Fruit fly (Drosophila melanogaster) whole organism, prepupa: Measurements from ENCODE around the gene Ube3a.

ENCODE experiments used
- CG11294 ChIP-seq: fragments of 200-800 bp; sonication (Bioruptor generic); IDR thresholded peaks from 2 replicates; pipeline ENCODE4 v1.3.6; 2022; ENCODE audit warnings: missing biosample characterization, missing genetic modification characterization
- CG11762 ChIP-seq: fragments of 200-800 bp; sonication (Bioruptor generic); optimal IDR thresholded peaks from 3 replicates; lab custom pipeline; 2016; ENCODE audit warnings: missing biosample characterization, missing genetic modification characterization; ENCODE audit not compliant: insufficient read depth
- CG11902 ChIP-seq: fragments of 200-800 bp; sonication (Bioruptor generic); optimal IDR thresholded peaks from 3 replicates; lab custom pipeline; 2016; ENCODE audit warnings: missing biosample characterization, missing genetic modification characterization
- CG15336 ChIP-seq: fragments of 200-800 bp; sonication (Bioruptor generic); IDR thresholded peaks from 2 replicates; pipeline ENCODE4 v1.3.6; 2022; ENCODE audit warnings: missing biosample characterization, missing genetic modification characterization
- CG1621 ChIP-seq: fragments of 200-800 bp; sonication (Bioruptor generic); optimal IDR thresholded peaks from 3 replicates; lab custom pipeline; 2018; ENCODE audit warnings: missing biosample characterization, mild to moderate bottlenecking, missing genetic modification characterization
- CG31627 ChIP-seq: fragments of 200-800 bp; sonication (Bioruptor generic); optimal IDR thresholded peaks from 3 replicates; lab custom pipeline; 2016; ENCODE audit warnings: missing biosample characterization, missing genetic modification characterization
- CG32006 ChIP-seq: fragments of 200-800 bp; sonication (Bioruptor generic); optimal IDR thresholded peaks from 3 replicates; lab custom pipeline; 2017; ENCODE audit warnings: missing biosample characterization, mild to moderate bottlenecking, missing genetic modification characterization
- CG34406 ChIP-seq: fragments of 200-800 bp; sonication (Bioruptor generic); optimal IDR thresholded peaks from 3 replicates; lab custom pipeline; 2016; ENCODE audit warnings: missing biosample characterization, missing genetic modification characterization
- CG6163 ChIP-seq: fragments of 200-800 bp; sonication (Bioruptor generic); IDR thresholded peaks from 3 replicates; pipeline ENCODE4 v1.3.6; 2022; ENCODE audit warnings: missing biosample characterization, missing genetic modification characterization
- CG6792 ChIP-seq: fragments of 200-800 bp; sonication (Bioruptor generic); optimal IDR thresholded peaks from 3 replicates; lab custom pipeline; 2016; ENCODE audit warnings: missing biosample characterization, missing genetic modification characterization
- CG6808 ChIP-seq: fragments of 200-800 bp; sonication (Bioruptor generic); optimal IDR thresholded peaks from 3 replicates; lab custom pipeline; 2017; ENCODE audit warnings: missing biosample characterization, missing genetic modification characterization, mild to moderate bottlenecking, moderate library complexity, missing genetic modification reagents
- CG6854 ChIP-seq: fragments of 200-800 bp; sonication (Bioruptor generic); optimal IDR thresholded peaks from 2 replicates; lab custom pipeline; 2017; ENCODE audit warnings: missing biosample characterization, mild to moderate bottlenecking, missing genetic modification characterization
- CG7368 ChIP-seq: fragments of 200-800 bp; sonication (Bioruptor generic); optimal IDR thresholded peaks from 3 replicates; lab custom pipeline; 2016; ENCODE audit warnings: missing biosample characterization, missing genetic modification characterization
- CG8319 ChIP-seq: fragments of 200-800 bp; sonication (Bioruptor generic); optimal IDR thresholded peaks from 3 replicates; lab custom pipeline; 2016; ENCODE audit warnings: missing biosample characterization, missing genetic modification characterization
- CG8632 ChIP-seq: fragments of 200-800 bp; sonication (Bioruptor generic); optimal IDR thresholded peaks from 3 replicates; lab custom pipeline; 2016; ENCODE audit warnings: missing biosample characterization, missing genetic modification characterization
- Ets96B ChIP-seq: fragments of 200-800 bp; optimal IDR thresholded peaks from 2 replicates; lab custom pipeline; 2019; ENCODE audit warnings: missing biosample characterization, mild to moderate bottlenecking, missing genetic modification characterization, moderate library complexity
- Hr39 ChIP-seq: fragments of 200-800 bp; sonication (Bioruptor generic); optimal IDR thresholded peaks from 2 replicates; lab custom pipeline; 2016; ENCODE audit warnings: missing biosample characterization, missing genetic modification characterization
- Hr4 ChIP-seq: fragments of 200-800 bp; sonication (Bioruptor generic); optimal IDR thresholded peaks from 3 replicates; lab custom pipeline; 2016; ENCODE audit warnings: missing biosample characterization, missing genetic modification characterization
- OdsH ChIP-seq: fragments of 200-800 bp; sonication (Bioruptor generic); optimal IDR thresholded peaks from 3 replicates; lab custom pipeline; 2016; ENCODE audit warnings: missing biosample characterization, missing genetic modification characterization
- dac ChIP-seq: fragments of 200-800 bp; sonication (Bioruptor generic); optimal IDR thresholded peaks from 2 replicates; lab custom pipeline; 2017; ENCODE audit warnings: missing biosample characterization, mild to moderate bottlenecking, missing genetic modification characterization
- esn ChIP-seq: fragments of 200-800 bp; sonication (Bioruptor generic); optimal IDR thresholded peaks from 2 replicates; lab custom pipeline; 2016; ENCODE audit warnings: missing biosample characterization, mild to moderate bottlenecking, missing genetic modification characterization, moderate library complexity
- fd59A ChIP-seq: fragments of 200-800 bp; sonication (Bioruptor generic); optimal IDR thresholded peaks from 2 replicates; lab custom pipeline; 2017; ENCODE audit warnings: missing biosample characterization, mild to moderate bottlenecking, missing genetic modification characterization, missing genetic modification reagents
- fkh ChIP-seq: fragments of 200-800 bp; sonication (Bioruptor generic); optimal IDR thresholded peaks from 3 replicates; lab custom pipeline; 2017; ENCODE audit warnings: missing biosample characterization, mild to moderate bottlenecking, missing genetic modification characterization, moderate library complexity
- lz ChIP-seq: fragments of 200-800 bp; sonication (Bioruptor generic); optimal IDR thresholded peaks from 3 replicates; lab custom pipeline; 2016; ENCODE audit warnings: missing biosample characterization, missing genetic modification characterization
- net ChIP-seq: fragments of 200-800 bp; sonication (Bioruptor generic); optimal IDR thresholded peaks from 3 replicates; lab custom pipeline; 2016; ENCODE audit warnings: missing biosample characterization, missing genetic modification characterization
- spab ChIP-seq: fragments of 200-800 bp; sonication (Bioruptor generic); optimal IDR thresholded peaks from 2 replicates; lab custom pipeline; 2017; ENCODE audit warnings: missing biosample characterization, mild to moderate bottlenecking, missing genetic modification characterization, missing genetic modification reagents
- svp ChIP-seq: fragments of 200-800 bp; sonication (Bioruptor generic); peaks from one replicate; lab custom pipeline; 2016; ENCODE audit warnings: missing biosample characterization, missing genetic modification characterization

Gene Ube3a

DNA sequence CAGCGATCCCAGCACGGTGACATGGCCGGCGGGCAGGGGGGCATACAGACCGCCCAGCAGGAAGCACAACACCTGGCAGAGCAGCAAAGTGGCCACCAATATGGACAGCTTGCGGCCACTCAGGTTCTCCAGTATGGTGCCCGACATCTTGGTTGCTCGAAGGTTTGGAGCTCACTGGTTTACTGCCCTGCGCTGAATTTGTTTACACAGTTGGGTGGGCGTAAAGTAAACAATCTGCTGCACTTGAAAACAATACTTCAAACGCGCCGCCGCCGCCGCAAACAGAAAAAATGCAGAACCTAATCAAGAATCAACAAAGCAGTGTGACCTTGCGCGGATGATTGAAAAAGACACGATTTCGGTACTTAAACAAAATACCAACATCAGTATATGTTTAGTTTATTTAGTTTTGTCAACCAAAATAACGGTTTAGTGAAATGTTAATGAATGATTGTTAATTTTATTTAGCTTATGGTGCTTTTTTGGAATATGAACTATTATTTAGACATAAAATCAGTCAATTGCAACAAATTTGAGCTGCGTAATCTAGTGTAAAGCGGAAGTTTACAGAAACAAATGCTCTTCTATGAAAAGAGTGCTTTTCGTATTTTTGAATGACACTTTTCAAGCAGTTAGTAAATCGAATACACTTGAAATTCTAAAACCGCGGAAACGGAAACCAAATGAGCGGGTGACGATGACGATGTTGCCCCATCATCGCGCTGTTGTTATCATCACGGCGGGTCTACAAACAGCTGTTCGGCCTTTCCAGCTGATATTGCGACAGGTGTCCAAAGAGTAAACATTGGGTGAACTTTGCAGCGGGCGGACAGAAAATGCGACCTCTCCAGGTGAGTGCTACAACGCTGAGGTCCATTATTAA lies 40.8 kb downstream of the Ube3a start, which contains the start of the genes wls and Adck5 (continued):
- TF ChIP-seq CG31627 (GFP tag; lab: Kevin White, UChicago): peak; percentile 38
- TF ChIP-seq CG32006 (GFP tag; lab: Kevin White, UChicago): no peak
- peak; percentile 32 for TF ChIP-seq Hr39
- TF ChIP-seq CG6163 (GFP tag; lab: Robert Waterston, UW): peak; percentile 71
- no peak for TF ChIP-seq spab (GFP tag; lab: Kevin White, UChicago)
- TF ChIP-seq net (GFP tag; lab: Kevin White, UChicago): peak; percentile 76
- peak; percentile 67 for TF ChIP-seq CG6854
- TF ChIP-seq CG8319 (GFP tag; lab: Kevin White, UChicago): peak; percentile 35
- peak; percentile 32 for TF ChIP-seq CG6808 (GFP tag; lab: Kevin White, UChicago)
- 0 out of 2 replicates have a peak, but pooled peaks have one; percentile 19 for TF ChIP-seq CG15336 (GFP tag; lab: Robert Waterston, UW)
- TF ChIP-seq CG11762: peak; percentile 6
- TF ChIP-seq CG7368 (GFP tag; lab: Kevin White, UChicago): peak; percentile 66
- TF ChIP-seq fd59A (GFP tag; lab: Kevin White, UChicago): no peak
- peak; percentile 52 for TF ChIP-seq CG8632
- no peak for TF ChIP-seq CG11902 (GFP tag; lab: Kevin White, UChicago)
- no peak for TF ChIP-seq dac (GFP tag; lab: Kevin White, UChicago)
- peak; percentile 61 for TF ChIP-seq CG1621 (tag; lab: Kevin White, UChicago)
- no peak for TF ChIP-seq svp (GFP tag; lab: Kevin White, UChicago)
- TF ChIP-seq CG11294 (GFP tag; lab: Robert Waterston, UW): no peak
- TF ChIP-seq esn: peak; percentile 82
- TF ChIP-seq Hr4 (GFP tag; lab: Kevin White, UChicago): no peak
- TF ChIP-seq CG6792 (GFP tag; lab: Kevin White, UChicago): peak; percentile 59
- peak; percentile 84 for TF ChIP-seq fkh (GFP tag; lab: Kevin White, UChicago)
- peak; percentile 69 for TF ChIP-seq lz
- TF ChIP-seq CG34406 (GFP tag; lab: Kevin White, UChicago): peak; percentile 67
- TF ChIP-seq OdsH (GFP tag; lab: Kevin White, UChicago): no peak
- no peak for TF ChIP-seq Ets96B (tag; lab: Kevin White, UChicago)

DNA sequence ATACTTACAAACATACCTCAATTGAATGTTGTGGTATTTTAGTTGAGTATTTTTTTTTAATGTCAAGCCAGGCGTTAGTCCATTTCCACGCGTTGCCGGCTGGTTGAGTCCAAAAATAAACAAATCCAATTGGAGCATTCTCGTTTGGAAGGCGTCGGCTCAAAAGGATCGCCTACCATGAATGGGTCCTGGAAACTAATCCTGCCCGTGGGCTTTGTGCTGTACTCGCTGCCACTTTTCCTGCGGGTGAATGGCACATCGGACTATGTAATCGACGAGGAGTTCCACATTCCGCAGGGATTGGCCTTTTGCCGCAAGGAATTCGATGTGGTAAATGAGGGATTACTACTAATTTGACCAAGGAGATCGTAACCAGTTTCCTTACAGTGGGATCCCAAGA lies 45.5 kb downstream of the Ube3a start, which contains the start of gene Alg10:
Gene Alg10 (plus strand): TSS at position 73 of the 400 bp plus-strand sequence.
- TF ChIP-seq net (GFP tag; lab: Kevin White, UChicago) (no peak), dac (GFP tag; lab: Kevin White, UChicago) (no peak), fkh (GFP tag; lab: Kevin White, UChicago) (peak; percentile 57)
